Worm (Caenorhabditis elegans) whole organism, midembryonic: ENCODE results near the gene ceh-27.

Experiments
- T22C8.4 ChIP-seq: fragments of 200-800 bp; sonication (Bioruptor generic); IDR thresholded peaks from 2 replicates; pipeline ENCODE4 v1.3.6; 2022; ENCODE audit warnings: missing genetic modification characterization, missing compliant biosample characterization
- cog-1 ChIP-seq: sonication (generic microtip); optimal IDR thresholded peaks from 2 replicates; lab custom pipeline; 2016; ENCODE audit warnings: missing genetic modification characterization, missing compliant biosample characterization
- flt-1 ChIP-seq: fragments of 200-800 bp; sonication (Bioruptor generic); IDR thresholded peaks from 2 replicates; pipeline ENCODE4 v1.3.6; 2022; ENCODE audit warnings: missing genetic modification characterization, missing compliant biosample characterization
- klf-2 ChIP-seq: fragments of 200-800 bp; sonication (Bioruptor generic); conservative IDR thresholded peaks from 2 replicates; pipeline ENCODE4 v1.3.6; 2022; ENCODE audit warnings: missing genetic modification reagents, missing genetic modification characterization, missing compliant biosample characterization
- med-1 ChIP-seq: sonication (generic microtip); optimal IDR thresholded peaks from 2 replicates; lab custom pipeline; 2017; ENCODE audit warnings: missing genetic modification characterization, mild to moderate bottlenecking, missing compliant biosample characterization, antibody characterized with exemption, missing genetic modification reagents; ENCODE audit not compliant: insufficient read depth
- ref-1 ChIP-seq: fragments of 200-800 bp; sonication (Bioruptor generic); conservative IDR thresholded peaks from 2 replicates; pipeline ENCODE4 v1.3.6; 2022; ENCODE audit warnings: missing genetic modification reagents, missing genetic modification characterization, missing compliant biosample characterization
- tab-1 ChIP-seq: fragments of 200-800 bp; sonication (Bioruptor generic); IDR thresholded peaks from 2 replicates; pipeline ENCODE4 v1.3.6; 2022; ENCODE audit warnings: missing genetic modification characterization, missing compliant biosample characterization
- ztf-23 ChIP-seq: fragments of 200-800 bp; sonication (Bioruptor generic); IDR thresholded peaks from 2 replicates; pipeline ENCODE4 v1.3.6; 2022; ENCODE audit warnings: missing genetic modification reagents, missing genetic modification characterization, missing compliant biosample characterization
- ztf-29 ChIP-seq: fragments of 200-800 bp; sonication (Bioruptor generic); IDR thresholded peaks from 2 replicates; pipeline ENCODE4 v1.3.6; 2022; ENCODE audit warnings: missing genetic modification reagents, missing genetic modification characterization, missing compliant biosample characterization

The ceh-27 gene

DNA sequence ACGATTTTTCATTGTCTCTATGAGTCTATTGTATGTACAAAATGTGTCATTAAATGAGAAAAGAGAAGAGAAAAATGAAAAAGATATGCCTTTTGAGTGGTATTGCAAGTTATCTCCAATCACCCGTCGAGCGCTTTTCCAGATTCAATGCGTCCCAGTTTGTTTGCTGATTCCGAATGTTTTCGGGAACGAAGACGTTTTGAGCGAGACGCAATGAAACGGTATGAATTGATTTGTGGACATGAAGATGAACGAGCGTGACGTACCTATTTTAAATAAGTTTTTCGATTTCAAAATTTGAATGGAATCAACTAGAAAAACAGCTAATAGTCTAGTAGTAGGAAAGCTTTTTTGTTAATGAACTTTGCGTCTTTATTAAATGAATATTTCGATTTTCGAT, 48.1 kb downstream of the ceh-27 start:
- TF ChIP-seq med-1 (GFP tag; lab: Kevin White, UChicago) (no peak), T22C8.4 (no peak), ref-1 (GFP tag; lab: Robert Waterston, UW) (no peak), ztf-23 (GFP tag; lab: Robert Waterston, UW) (no peak), cog-1 (no peak), flt-1 (GFP tag; lab: Robert Waterston, UW) (no peak), klf-2 (GFP tag; lab: Robert Waterston, UW) (no peak), ztf-29 (GFP tag; lab: Robert Waterston, UW) (no peak), tab-1 (no peak)

DNA sequence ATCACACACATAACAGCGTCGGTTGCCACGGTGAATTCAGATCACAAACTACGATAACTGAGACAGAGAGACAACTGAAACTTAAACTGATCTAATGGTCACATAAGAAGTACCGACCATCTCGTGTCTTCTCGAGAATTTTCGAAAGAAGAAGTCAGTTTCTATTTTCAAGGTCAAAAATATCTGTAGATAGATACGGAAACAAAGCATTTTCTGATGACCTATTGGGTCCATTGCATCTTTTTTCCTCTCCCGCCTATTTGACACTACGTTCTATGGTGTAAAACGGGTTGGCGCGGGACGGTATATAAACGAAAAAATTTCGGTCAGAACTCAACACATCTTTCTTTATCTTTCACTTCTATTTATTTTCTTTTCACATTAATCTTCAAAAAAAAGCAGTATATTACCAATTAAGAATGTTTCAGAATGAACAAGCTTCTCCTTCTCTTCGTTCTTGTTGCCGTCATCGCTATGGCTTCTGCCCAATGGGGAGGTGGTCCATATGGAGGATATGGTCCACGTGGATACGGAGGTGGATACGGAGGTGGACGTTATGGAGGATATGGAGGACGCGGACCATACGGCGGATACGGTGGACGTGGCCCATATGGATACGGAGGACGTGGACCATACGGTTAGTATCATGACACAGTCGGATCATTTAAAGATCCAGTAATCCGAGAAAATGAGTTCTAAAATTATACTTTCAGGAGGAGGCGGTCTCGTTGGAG, 48.8 kb downstream of the ceh-27 start, which contains the start of gene nlp-24:
Gene nlp-24 (plus strand): TSS at position 429 of the 734 bp plus-strand sequence.
- TF ChIP-seq ztf-29 (GFP tag; lab: Robert Waterston, UW) (no peak), med-1 (GFP tag; lab: Kevin White, UChicago) (no peak), flt-1 (GFP tag; lab: Robert Waterston, UW) (no peak), tab-1 (no peak), ztf-23 (GFP tag; lab: Robert Waterston, UW) (no peak), cog-1 (no peak), ref-1 (GFP tag; lab: Robert Waterston, UW) (no peak), klf-2 (GFP tag; lab: Robert Waterston, UW) (no peak)

DNA sequence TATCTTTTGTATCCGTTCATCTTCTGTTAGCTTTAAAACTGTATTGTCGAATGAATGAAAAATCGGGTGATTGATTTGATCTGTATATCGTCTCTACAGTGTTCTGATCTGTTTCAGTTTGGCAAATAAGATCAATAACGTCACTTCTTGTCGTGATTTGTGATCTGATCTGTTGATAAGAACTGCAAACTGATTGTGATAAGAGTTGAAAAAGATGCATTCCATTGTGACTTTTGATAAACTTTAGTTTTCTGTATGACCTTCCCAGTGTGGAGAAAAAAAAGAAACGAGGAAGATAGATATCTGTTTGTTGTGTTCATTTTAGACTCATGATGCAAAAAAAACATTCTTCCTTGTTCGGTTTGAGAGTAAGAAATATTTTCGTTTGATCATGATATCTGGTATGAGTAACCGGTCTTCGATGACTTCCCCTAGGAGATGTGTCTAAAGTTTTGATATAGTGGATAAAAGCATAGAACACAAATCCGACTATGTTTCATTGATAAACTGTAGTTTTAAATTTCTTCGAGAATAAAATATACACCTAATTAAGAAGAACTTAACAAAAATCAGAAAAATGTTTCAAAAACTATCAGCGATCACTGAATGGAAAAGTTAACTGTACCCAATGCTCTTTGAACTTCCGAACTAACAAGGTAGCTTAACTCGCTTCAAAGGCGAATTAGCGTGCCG, 50.0 kb downstream of the ceh-27 start:
- no peak for TF ChIP-seq med-1 (GFP tag; lab: Kevin White, UChicago)

DNA sequence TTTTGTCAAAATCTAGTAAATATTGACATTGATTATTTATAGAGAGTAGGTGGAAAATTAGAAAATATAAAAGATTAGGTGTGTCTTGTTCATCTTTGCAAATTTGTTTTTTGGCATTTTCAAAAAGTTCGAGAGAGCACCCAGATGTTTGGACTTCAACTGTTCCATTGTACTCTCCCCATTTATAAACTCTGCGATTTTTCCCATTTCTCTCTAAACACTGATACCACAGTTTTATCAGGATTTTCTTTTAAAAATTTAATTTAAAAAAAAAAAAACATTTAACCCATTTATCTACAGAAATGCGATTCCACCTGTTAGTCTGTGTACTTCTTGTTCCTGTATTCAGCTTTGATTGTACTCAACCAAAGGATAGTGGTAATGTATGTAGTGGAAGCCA, 51.9 kb downstream of the ceh-27 start, which contains the start of gene tag-290:
Gene tag-290 (plus strand): TSS at position 301 of the 400 bp plus-strand sequence.
- TF ChIP-seq med-1 (GFP tag; lab: Kevin White, UChicago) (no peak), tab-1 (no peak), flt-1 (GFP tag; lab: Robert Waterston, UW) (no peak), cog-1 (no peak), ztf-29 (GFP tag; lab: Robert Waterston, UW) (no peak), ztf-23 (GFP tag; lab: Robert Waterston, UW) (no peak), klf-2 (GFP tag; lab: Robert Waterston, UW) (no peak), T22C8.4 (no peak), ref-1 (GFP tag; lab: Robert Waterston, UW) (no peak)
